Worm (Caenorhabditis elegans): Measurements from ENCODE around the gene F19H6.4.

DNA sequence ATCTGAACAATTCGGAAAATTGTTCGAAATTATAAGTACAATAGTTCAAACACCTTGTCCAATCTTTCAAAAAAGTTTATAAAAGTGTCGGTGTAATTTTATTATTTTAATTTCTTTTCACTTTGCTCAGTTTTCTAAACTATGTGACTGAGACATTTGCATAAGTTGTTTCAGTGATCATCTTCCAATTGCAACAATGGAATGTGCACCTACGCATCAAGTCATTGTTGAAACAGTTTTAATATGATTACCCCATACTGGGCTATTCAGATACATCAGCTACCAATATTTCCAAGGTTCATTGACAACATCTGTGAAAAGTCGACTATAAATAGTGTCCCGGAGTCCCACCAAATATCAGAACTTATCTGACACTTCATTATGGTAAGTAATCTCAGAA, 8.4 kb upstream of the F19H6.4 start, which contains the start of gene nspc-13:
- TF ChIP-seq ZK546.5 (tag; optimal IDR thresholded peaks at IDR 0.05) (no peak), ceh-82 (tag; optimal IDR thresholded peaks at IDR 0.05) (no peak), snpc-4 (tag; optimal IDR thresholded peaks at IDR 0.05) (no peak), ztf-4 (tag; optimal IDR thresholded peaks at IDR 0.05) (no peak), dmd-4 (tag; optimal IDR thresholded peaks at IDR 0.05) (no peak), nhr-6 (tag; optimal IDR thresholded peaks at IDR 0.05) (no peak), nhr-77 (tag; optimal IDR thresholded peaks at IDR 0.05) (no peak)
